Worm (Caenorhabditis elegans): ENCODE data around the gene his-40.

The his-40 gene

DNA sequence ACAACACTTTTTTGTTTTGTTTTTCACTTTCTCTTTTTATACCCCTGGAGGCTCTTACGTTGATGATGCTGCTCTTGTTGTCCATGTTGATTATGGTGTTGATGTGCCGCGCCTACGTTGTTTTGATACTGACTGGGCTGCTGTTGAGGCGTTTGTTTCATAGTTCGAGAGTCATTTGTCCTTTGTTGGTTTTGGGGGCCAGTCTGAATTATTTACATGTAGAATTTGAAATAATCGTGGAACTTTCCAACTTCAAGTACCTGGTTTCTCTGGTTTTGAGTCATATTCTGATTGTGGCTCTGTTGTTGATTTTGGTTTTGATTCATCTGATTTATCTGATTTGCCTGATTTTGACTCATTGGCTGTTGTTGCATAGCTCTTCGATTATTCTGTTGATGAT lies 31.8 kb upstream of the his-40 start:
- no peak for TF ChIP-seq ceh-36 (tag; optimal IDR thresholded peaks at IDR 0.05)
- TF ChIP-seq sea-1 (GFP tag; conservative IDR thresholded peaks at IDR 0.05): no peak
- no peak for TF ChIP-seq F13C5.2 (tag; optimal IDR thresholded peaks at IDR 0.05)
- no peak for TF ChIP-seq scrt-1 (GFP tag; IDR thresholded peaks at IDR 0.05)
- TF ChIP-seq tbx-37 (GFP tag; conservative IDR thresholded peaks at IDR 0.05): no peak
- no peak for TF ChIP-seq B0310.2 (tag; optimal IDR thresholded peaks at IDR 0.05)
- no peak for TF ChIP-seq hmbx-1 (tag; optimal IDR thresholded peaks at IDR 0.05)
- TF ChIP-seq pes-1 (GFP tag; IDR thresholded peaks at IDR 0.05): no peak
- TF ChIP-seq aly-1 (tag; optimal IDR thresholded peaks at IDR 0.05): no peak
- no peak for TF ChIP-seq flt-1 (GFP tag; IDR thresholded peaks at IDR 0.05)
- no peak for TF ChIP-seq hmg-4 (GFP tag; optimal IDR thresholded peaks at IDR 0.05)
- TF ChIP-seq hnd-1 (tag; optimal IDR thresholded peaks at IDR 0.05): no peak
- no peak for TF ChIP-seq ceh-13 (GFP tag; optimal IDR thresholded peaks at IDR 0.05)
- TF ChIP-seq ama-1 (optimal IDR thresholded peaks at IDR 0.05): no peak
- no peak for TF ChIP-seq tbx-11 (GFP tag; IDR thresholded peaks at IDR 0.05)
- no peak for TF ChIP-seq ets-7 (tag; optimal IDR thresholded peaks at IDR 0.05)
- no peak for TF ChIP-seq tra-4 (tag; optimal IDR thresholded peaks at IDR 0.05)

DNA sequence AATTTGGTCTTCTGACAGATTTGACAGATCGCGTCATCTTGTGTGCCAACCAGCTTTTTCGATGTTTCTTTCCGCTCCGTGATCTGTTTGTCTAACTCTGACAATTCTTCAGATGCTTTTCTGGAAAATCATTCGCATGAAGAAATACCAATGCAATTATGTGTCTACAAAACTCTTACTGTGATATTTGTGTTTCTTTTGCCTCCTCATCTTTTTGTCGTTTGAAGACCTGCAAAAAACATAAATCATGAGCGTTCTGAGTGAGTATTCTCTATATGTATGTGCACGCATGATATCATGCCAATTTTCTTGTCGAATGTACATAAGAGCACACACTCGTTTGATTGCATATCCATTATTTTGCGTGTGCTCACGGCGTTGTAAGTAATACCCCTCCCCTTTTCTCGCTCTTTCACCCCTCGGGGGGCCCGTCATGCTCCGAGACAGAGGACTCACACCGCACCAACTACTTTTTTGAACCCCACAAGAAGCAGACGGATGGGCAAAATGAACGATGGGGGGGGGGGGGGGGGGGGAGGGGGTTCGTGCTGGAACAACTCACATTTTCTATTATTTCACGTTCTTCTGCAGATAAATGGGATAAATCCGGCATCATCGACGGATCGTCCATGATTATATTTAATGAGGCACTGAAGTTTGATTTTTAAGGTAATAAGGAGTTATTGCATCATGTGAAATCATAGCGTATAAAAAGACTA lies 30.1 kb upstream of the his-40 start, which contains the start of gene unc-10:
Gene unc-10, minus strand, starts transcription at position 652 of the 719 bp plus-strand sequence.
- no peak for TF ChIP-seq scrt-1 (GFP tag; IDR thresholded peaks at IDR 0.05)
- TF ChIP-seq aly-1 (tag; optimal IDR thresholded peaks at IDR 0.05): no peak
- TF ChIP-seq tbx-37 (GFP tag; conservative IDR thresholded peaks at IDR 0.05): no peak
- no peak for TF ChIP-seq B0310.2 (tag; optimal IDR thresholded peaks at IDR 0.05)
- TF ChIP-seq sea-1 (GFP tag; conservative IDR thresholded peaks at IDR 0.05): no peak
- TF ChIP-seq flt-1 (GFP tag; IDR thresholded peaks at IDR 0.05): no peak
- no peak for TF ChIP-seq ets-7 (tag; optimal IDR thresholded peaks at IDR 0.05)
- no peak for TF ChIP-seq tra-4 (tag; optimal IDR thresholded peaks at IDR 0.05)
- no peak for TF ChIP-seq hmbx-1 (tag; optimal IDR thresholded peaks at IDR 0.05)
- no peak for TF ChIP-seq pes-1 (GFP tag; IDR thresholded peaks at IDR 0.05)
- no peak for TF ChIP-seq hmg-4 (GFP tag; optimal IDR thresholded peaks at IDR 0.05)
- TF ChIP-seq hnd-1 (tag; optimal IDR thresholded peaks at IDR 0.05): no peak
- no peak for TF ChIP-seq ceh-13 (GFP tag; optimal IDR thresholded peaks at IDR 0.05)
- no peak for TF ChIP-seq tbx-11 (GFP tag; IDR thresholded peaks at IDR 0.05)
- TF ChIP-seq ceh-36 (tag; optimal IDR thresholded peaks at IDR 0.05): no peak
- TF ChIP-seq ama-1 (optimal IDR thresholded peaks at IDR 0.05): no peak

DNA sequence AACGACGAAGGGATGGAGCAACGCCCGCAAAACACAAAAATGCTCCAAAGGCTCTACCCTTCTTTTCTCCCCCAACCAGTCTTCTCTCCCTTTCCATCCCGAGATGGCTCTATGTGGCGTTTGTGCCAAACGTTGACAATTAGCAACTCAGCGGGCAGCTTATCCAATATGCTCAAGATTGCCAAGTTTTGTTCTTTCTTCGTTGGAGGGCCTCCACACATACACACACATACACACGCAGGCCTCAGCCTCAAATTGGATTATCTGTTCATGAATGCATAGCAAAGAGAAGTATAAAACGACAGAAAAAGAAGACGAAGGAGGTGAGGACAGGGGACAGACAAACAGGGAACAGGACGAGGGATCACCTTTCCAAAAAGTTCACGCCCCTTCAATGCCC lies 28.6 kb upstream of the his-40 start:
- TF ChIP-seq hmg-4 (GFP tag; optimal IDR thresholded peaks at IDR 0.05) (peak; percentile 17), hnd-1 (tag; optimal IDR thresholded peaks at IDR 0.05) (no peak), aly-1 (tag; optimal IDR thresholded peaks at IDR 0.05) (no peak), F13C5.2 (tag; optimal IDR thresholded peaks at IDR 0.05) (no peak), tbx-11 (GFP tag; IDR thresholded peaks at IDR 0.05) (no peak), ama-1 (optimal IDR thresholded peaks at IDR 0.05) (no peak), flt-1 (GFP tag; IDR thresholded peaks at IDR 0.05) (no peak)

DNA sequence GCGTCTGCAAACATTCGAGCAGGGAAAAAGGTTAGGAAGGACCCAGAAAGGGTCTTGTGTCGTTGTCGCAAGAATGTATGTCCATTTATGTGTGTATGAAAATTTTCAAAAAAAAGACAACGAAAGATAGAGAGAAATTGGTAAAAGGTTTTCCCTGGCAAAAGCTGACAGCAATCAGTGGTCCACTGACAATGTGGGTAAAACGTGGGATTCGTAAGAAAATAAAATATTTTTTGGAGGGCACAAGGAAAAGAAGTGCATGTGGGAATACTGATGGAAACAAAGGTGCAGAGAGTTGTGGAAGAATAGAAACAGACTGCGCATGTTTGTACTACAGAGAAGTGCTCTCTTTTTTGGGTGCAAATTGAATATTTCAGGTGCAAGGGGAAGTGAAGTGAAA lies 26.8 kb upstream of the his-40 start:
- no peak for TF ChIP-seq ceh-36 (tag; optimal IDR thresholded peaks at IDR 0.05)
- no peak for TF ChIP-seq hnd-1 (tag; optimal IDR thresholded peaks at IDR 0.05)
- no peak for TF ChIP-seq tbx-11 (GFP tag; IDR thresholded peaks at IDR 0.05)
- TF ChIP-seq ama-1 (optimal IDR thresholded peaks at IDR 0.05): no peak
- no peak for TF ChIP-seq ets-7 (tag; optimal IDR thresholded peaks at IDR 0.05)

DNA sequence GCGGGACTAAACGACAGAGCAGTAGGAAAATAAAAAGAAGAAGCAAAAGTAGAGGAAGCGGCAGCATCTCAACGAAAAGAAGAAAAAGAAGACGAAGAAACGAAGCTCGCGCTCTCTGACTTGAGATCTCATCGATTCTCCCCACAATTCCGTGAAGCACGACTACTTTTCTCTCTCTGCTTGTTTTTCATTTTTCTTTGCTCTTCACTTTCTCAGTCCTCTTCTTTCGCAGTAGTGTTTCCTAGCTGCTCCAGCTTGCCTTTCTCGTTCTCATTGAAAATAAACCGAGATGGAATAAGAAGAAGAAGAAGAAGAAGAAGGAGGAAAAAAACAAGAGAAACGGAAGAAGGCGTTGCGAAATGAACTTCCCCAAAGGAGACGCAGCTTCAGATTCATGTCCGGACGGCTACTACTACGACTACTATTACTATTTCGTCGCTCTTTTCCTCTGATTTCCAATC lies 25.2 kb upstream of the his-40 start:
- no peak for TF ChIP-seq scrt-1 (GFP tag; IDR thresholded peaks at IDR 0.05)
- no peak for TF ChIP-seq sea-1 (GFP tag; conservative IDR thresholded peaks at IDR 0.05)
- no peak for TF ChIP-seq tra-4 (tag; optimal IDR thresholded peaks at IDR 0.05)
- no peak for TF ChIP-seq hmbx-1 (tag; optimal IDR thresholded peaks at IDR 0.05)
- no peak for TF ChIP-seq flt-1 (GFP tag; IDR thresholded peaks at IDR 0.05)
- no peak for TF ChIP-seq F13C5.2 (tag; optimal IDR thresholded peaks at IDR 0.05)
- no peak for TF ChIP-seq ceh-13 (GFP tag; optimal IDR thresholded peaks at IDR 0.05)
- TF ChIP-seq ceh-36 (tag; optimal IDR thresholded peaks at IDR 0.05): no peak
- TF ChIP-seq tbx-37 (GFP tag; conservative IDR thresholded peaks at IDR 0.05): no peak
- no peak for TF ChIP-seq hnd-1 (tag; optimal IDR thresholded peaks at IDR 0.05)
- no peak for TF ChIP-seq pes-1 (GFP tag; IDR thresholded peaks at IDR 0.05)
- no peak for TF ChIP-seq aly-1 (tag; optimal IDR thresholded peaks at IDR 0.05)
- TF ChIP-seq ama-1 (optimal IDR thresholded peaks at IDR 0.05): no peak
- TF ChIP-seq ets-7 (tag; optimal IDR thresholded peaks at IDR 0.05): no peak
- no peak for TF ChIP-seq hmg-4 (GFP tag; optimal IDR thresholded peaks at IDR 0.05)
- no peak for TF ChIP-seq B0310.2 (tag; optimal IDR thresholded peaks at IDR 0.05)

DNA sequence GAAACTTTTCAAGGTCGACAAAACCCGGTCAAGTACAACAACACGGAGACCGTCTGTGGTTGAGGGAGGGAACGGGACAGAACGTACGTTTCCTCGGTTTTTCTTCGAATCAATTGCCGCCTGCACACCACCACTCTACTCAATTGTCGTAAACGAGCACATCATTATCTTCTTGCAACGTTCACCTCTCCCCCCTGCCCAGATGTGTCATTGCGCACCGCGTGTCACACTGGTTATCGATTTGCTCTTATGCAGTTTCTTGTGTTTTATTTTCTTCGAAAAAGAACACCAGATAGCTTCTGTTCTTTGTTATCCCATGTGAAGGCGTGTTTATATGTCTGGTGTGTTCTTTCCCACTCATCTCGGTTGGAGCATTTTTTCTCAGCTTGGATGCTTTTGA lies 20.3 kb upstream of the his-40 start:
- TF ChIP-seq B0310.2 (tag; optimal IDR thresholded peaks at IDR 0.05): no peak
- TF ChIP-seq hmbx-1 (tag; optimal IDR thresholded peaks at IDR 0.05): no peak
- no peak for TF ChIP-seq ceh-36 (tag; optimal IDR thresholded peaks at IDR 0.05)
- TF ChIP-seq tbx-37 (GFP tag; conservative IDR thresholded peaks at IDR 0.05): no peak
- no peak for TF ChIP-seq pes-1 (GFP tag; IDR thresholded peaks at IDR 0.05)
- no peak for TF ChIP-seq F13C5.2 (tag; optimal IDR thresholded peaks at IDR 0.05)
- no peak for TF ChIP-seq hmg-4 (GFP tag; optimal IDR thresholded peaks at IDR 0.05)
- TF ChIP-seq flt-1 (GFP tag; IDR thresholded peaks at IDR 0.05): no peak
- TF ChIP-seq ets-7 (tag; optimal IDR thresholded peaks at IDR 0.05): no peak
- TF ChIP-seq sea-1 (GFP tag; conservative IDR thresholded peaks at IDR 0.05): no peak
- TF ChIP-seq scrt-1 (GFP tag; IDR thresholded peaks at IDR 0.05): no peak
- TF ChIP-seq tbx-11 (GFP tag; IDR thresholded peaks at IDR 0.05): no peak
- no peak for TF ChIP-seq ama-1 (optimal IDR thresholded peaks at IDR 0.05)
- no peak for TF ChIP-seq ceh-13 (GFP tag; optimal IDR thresholded peaks at IDR 0.05)
- TF ChIP-seq tra-4 (tag; optimal IDR thresholded peaks at IDR 0.05): no peak
- TF ChIP-seq hnd-1 (tag; optimal IDR thresholded peaks at IDR 0.05): no peak
- TF ChIP-seq aly-1 (tag; optimal IDR thresholded peaks at IDR 0.05): no peak

Measured in whole organism, early embryonic.